Worm (Caenorhabditis elegans): ENCODE measurements around the gene elmd-1.

elmd-1 gene

ce11 chrIII:3367772-3368171 is 21.9 kb upstream of the elmd-1 start:
- TF ChIP-seq klf-2 (GFP tag; conservative IDR thresholded peaks at IDR 0.05) (no peak), cog-1 (tag; optimal IDR thresholded peaks at IDR 0.05) (no peak), flt-1 (GFP tag; IDR thresholded peaks at IDR 0.05) (no peak), tab-1 (GFP tag; IDR thresholded peaks at IDR 0.05) (no peak), med-1 (GFP tag; optimal IDR thresholded peaks at IDR 0.05; ENCODE audit: insufficient read depth) (no peak), ztf-29 (GFP tag; IDR thresholded peaks at IDR 0.05) (no peak)

- no peak for TF ChIP-seq ref-1 (GFP tag; conservative IDR thresholded peaks at IDR 0.05)
- no peak for TF ChIP-seq klf-2 (GFP tag; conservative IDR thresholded peaks at IDR 0.05)
- no peak for TF ChIP-seq cog-1 (tag; optimal IDR thresholded peaks at IDR 0.05)
- TF ChIP-seq flt-1 (GFP tag; IDR thresholded peaks at IDR 0.05): no peak
- TF ChIP-seq ztf-23 (GFP tag; IDR thresholded peaks at IDR 0.05): no peak
- no peak for TF ChIP-seq T22C8.4 (GFP tag; IDR thresholded peaks at IDR 0.05)
- TF ChIP-seq med-1 (GFP tag; optimal IDR thresholded peaks at IDR 0.05; ENCODE audit: insufficient read depth): no peak
- no peak for TF ChIP-seq ztf-29 (GFP tag; IDR thresholded peaks at IDR 0.05)
- TF ChIP-seq tab-1 (GFP tag; IDR thresholded peaks at IDR 0.05): no peak
Measured at ce11 chrIII:3370054-3370453, 19.7 kb upstream of the elmd-1 start, which contains the start of gene prk-2. TSS of gene prk-2 (minus strand) at chrIII:3370209.

ce11 chrIII:3370770-3371169 is 18.9 kb upstream of the elmd-1 start:
- TF ChIP-seq T22C8.4 (GFP tag; IDR thresholded peaks at IDR 0.05): no peak
- no peak for TF ChIP-seq ref-1 (GFP tag; conservative IDR thresholded peaks at IDR 0.05)
- TF ChIP-seq med-1 (GFP tag; optimal IDR thresholded peaks at IDR 0.05; ENCODE audit: insufficient read depth): no peak
- TF ChIP-seq klf-2 (GFP tag; conservative IDR thresholded peaks at IDR 0.05): no peak
- TF ChIP-seq cog-1 (tag; optimal IDR thresholded peaks at IDR 0.05): no peak
- TF ChIP-seq flt-1 (GFP tag; IDR thresholded peaks at IDR 0.05): no peak
- no peak for TF ChIP-seq tab-1 (GFP tag; IDR thresholded peaks at IDR 0.05)
- TF ChIP-seq ztf-23 (GFP tag; IDR thresholded peaks at IDR 0.05): no peak
- no peak for TF ChIP-seq ztf-29 (GFP tag; IDR thresholded peaks at IDR 0.05)

- TF ChIP-seq ref-1 (GFP tag; conservative IDR thresholded peaks at IDR 0.05) (no peak), tab-1 (GFP tag; IDR thresholded peaks at IDR 0.05) (no peak), ztf-29 (GFP tag; IDR thresholded peaks at IDR 0.05) (no peak), ztf-23 (GFP tag; IDR thresholded peaks at IDR 0.05) (no peak), med-1 (GFP tag; optimal IDR thresholded peaks at IDR 0.05; ENCODE audit: insufficient read depth) (no peak), klf-2 (GFP tag; conservative IDR thresholded peaks at IDR 0.05) (no peak), flt-1 (GFP tag; IDR thresholded peaks at IDR 0.05) (no peak), cog-1 (tag; optimal IDR thresholded peaks at IDR 0.05) (no peak), T22C8.4 (GFP tag; IDR thresholded peaks at IDR 0.05) (no peak)
Measured at ce11 chrIII:3372278-3372677, 17.4 kb upstream of the elmd-1 start.

ce11 chrIII:3377134-3377533 is 12.6 kb upstream of the elmd-1 start:
- TF ChIP-seq ref-1 (GFP tag; conservative IDR thresholded peaks at IDR 0.05): no peak

ce11 chrIII:3377700-3378099 is 12.0 kb upstream of the elmd-1 start:
- TF ChIP-seq cog-1 (tag; optimal IDR thresholded peaks at IDR 0.05) (no peak), tab-1 (GFP tag; IDR thresholded peaks at IDR 0.05) (no peak), klf-2 (GFP tag; conservative IDR thresholded peaks at IDR 0.05) (no peak), flt-1 (GFP tag; IDR thresholded peaks at IDR 0.05) (no peak), ztf-29 (GFP tag; IDR thresholded peaks at IDR 0.05) (no peak), ztf-23 (GFP tag; IDR thresholded peaks at IDR 0.05) (no peak), T22C8.4 (GFP tag; IDR thresholded peaks at IDR 0.05) (no peak), med-1 (GFP tag; optimal IDR thresholded peaks at IDR 0.05; ENCODE audit: insufficient read depth) (no peak), ref-1 (GFP tag; conservative IDR thresholded peaks at IDR 0.05) (no peak)

- no peak for TF ChIP-seq ztf-23 (GFP tag; IDR thresholded peaks at IDR 0.05)
- no peak for TF ChIP-seq med-1 (GFP tag; optimal IDR thresholded peaks at IDR 0.05; ENCODE audit: insufficient read depth)
- no peak for TF ChIP-seq ztf-29 (GFP tag; IDR thresholded peaks at IDR 0.05)
- TF ChIP-seq cog-1 (tag; optimal IDR thresholded peaks at IDR 0.05): no peak
- no peak for TF ChIP-seq tab-1 (GFP tag; IDR thresholded peaks at IDR 0.05)
- TF ChIP-seq flt-1 (GFP tag; IDR thresholded peaks at IDR 0.05): no peak
- no peak for TF ChIP-seq ref-1 (GFP tag; conservative IDR thresholded peaks at IDR 0.05)
- TF ChIP-seq klf-2 (GFP tag; conservative IDR thresholded peaks at IDR 0.05): no peak
- no peak for TF ChIP-seq T22C8.4 (GFP tag; IDR thresholded peaks at IDR 0.05)
Measured at ce11 chrIII:3381866-3382265, 7.9 kb upstream of the elmd-1 start.

ce11 chrIII:3382465-3382864 is 7.3 kb upstream of the elmd-1 start:
- TF ChIP-seq flt-1 (GFP tag; IDR thresholded peaks at IDR 0.05) (no peak), ztf-23 (GFP tag; IDR thresholded peaks at IDR 0.05) (no peak), T22C8.4 (GFP tag; IDR thresholded peaks at IDR 0.05) (no peak), klf-2 (GFP tag; conservative IDR thresholded peaks at IDR 0.05) (no peak), med-1 (GFP tag; optimal IDR thresholded peaks at IDR 0.05; ENCODE audit: insufficient read depth) (no peak), cog-1 (tag; optimal IDR thresholded peaks at IDR 0.05) (no peak), tab-1 (GFP tag; IDR thresholded peaks at IDR 0.05) (no peak), ref-1 (GFP tag; conservative IDR thresholded peaks at IDR 0.05) (no peak), ztf-29 (GFP tag; IDR thresholded peaks at IDR 0.05) (no peak)

- TF ChIP-seq med-1 (GFP tag; optimal IDR thresholded peaks at IDR 0.05; ENCODE audit: insufficient read depth): no peak
- no peak for TF ChIP-seq T22C8.4 (GFP tag; IDR thresholded peaks at IDR 0.05)
- no peak for TF ChIP-seq ztf-29 (GFP tag; IDR thresholded peaks at IDR 0.05)
- TF ChIP-seq tab-1 (GFP tag; IDR thresholded peaks at IDR 0.05): no peak
- no peak for TF ChIP-seq cog-1 (tag; optimal IDR thresholded peaks at IDR 0.05)
- no peak for TF ChIP-seq ztf-23 (GFP tag; IDR thresholded peaks at IDR 0.05)
- no peak for TF ChIP-seq klf-2 (GFP tag; conservative IDR thresholded peaks at IDR 0.05)
- TF ChIP-seq flt-1 (GFP tag; IDR thresholded peaks at IDR 0.05): no peak
- TF ChIP-seq ref-1 (GFP tag; conservative IDR thresholded peaks at IDR 0.05): no peak
Measured at ce11 chrIII:3390144-3390543, 425 bp downstream of the elmd-1 start.

ce11 chrIII:3393687-3394086 is 4.0 kb downstream of the elmd-1 start, which contains the start of gene mlc-4:
TSS of gene mlc-4 (minus strand) at chrIII:3393787.
- no peak for TF ChIP-seq med-1 (GFP tag; optimal IDR thresholded peaks at IDR 0.05; ENCODE audit: insufficient read depth)
- no peak for TF ChIP-seq ztf-23 (GFP tag; IDR thresholded peaks at IDR 0.05)
- TF ChIP-seq ztf-29 (GFP tag; IDR thresholded peaks at IDR 0.05): no peak
- TF ChIP-seq ref-1 (GFP tag; conservative IDR thresholded peaks at IDR 0.05): no peak
- no peak for TF ChIP-seq cog-1 (tag; optimal IDR thresholded peaks at IDR 0.05)
- TF ChIP-seq tab-1 (GFP tag; IDR thresholded peaks at IDR 0.05): no peak
- no peak for TF ChIP-seq klf-2 (GFP tag; conservative IDR thresholded peaks at IDR 0.05)
- TF ChIP-seq flt-1 (GFP tag; IDR thresholded peaks at IDR 0.05): no peak
- TF ChIP-seq T22C8.4 (GFP tag; IDR thresholded peaks at IDR 0.05): no peak

Measured in whole organism, midembryonic.